Worm (Caenorhabditis elegans) whole organism, L1 larva: ENCODE results near the gene srsx-5.
A peak's percentile ranks its signal among the peaks of the same experiment; 100 is the strongest.

Experiments used
- C04F5.9 ChIP-seq: sonication (generic microtip); optimal IDR thresholded peaks from 2 replicates; lab custom pipeline; 2016; ENCODE audit warnings: missing genetic modification characterization, missing compliant biosample characterization
- C16A3.4 ChIP-seq: fragments of 150-350 bp; optimal IDR thresholded peaks from 2 replicates; lab custom pipeline; 2014; ENCODE audit warnings: missing biosample characterization, missing genetic modification characterization
- aha-1 ChIP-seq: fragments of 150-350 bp; optimal IDR thresholded peaks from 2 replicates; lab custom pipeline; 2014; ENCODE audit warnings: missing biosample characterization, missing genetic modification characterization
- ama-1 ChIP-seq: fragments of 150-350 bp; optimal IDR thresholded peaks from 2 replicates; lab custom pipeline; 2014
- blmp-1 ChIP-seq: fragments of 150-350 bp; optimal IDR thresholded peaks from 2 replicates; lab custom pipeline; 2014; ENCODE audit warnings: missing biosample characterization, missing genetic modification characterization
- ceh-63 ChIP-seq: fragments of 200-800 bp; sonication (Bioruptor generic); optimal IDR thresholded peaks from 2 replicates; lab custom pipeline; 2018; ENCODE audit warnings: mild to moderate bottlenecking, missing genetic modification characterization, missing compliant biosample characterization
- ceh-8 ChIP-seq: fragments of 200-800 bp; sonication (Bioruptor generic); optimal IDR thresholded peaks from 2 replicates; lab custom pipeline; 2018; ENCODE audit warnings: mild to moderate bottlenecking, missing genetic modification characterization, moderate library complexity, missing compliant biosample characterization
- ceh-90 ChIP-seq: sonication (generic microtip); optimal IDR thresholded peaks from 2 replicates; lab custom pipeline; 2016; ENCODE audit warnings: missing genetic modification characterization, missing compliant biosample characterization
- dpl-1 ChIP-seq, 3 experiments: fragments of 150-350 bp in 2 of 3; sonication (generic microtip) in 1 of 3; optimal IDR thresholded peaks; 2 replicates each; lab custom pipeline; 2014 to 2017; ENCODE audit warnings: missing biosample characterization in 3 of 3, missing genetic modification characterization in 3 of 3, missing genetic modification reagents in 3 of 3
- dsc-1 ChIP-seq: sonication (generic microtip); optimal IDR thresholded peaks from 2 replicates; lab custom pipeline; 2016; ENCODE audit warnings: mild to moderate bottlenecking, missing genetic modification characterization, missing compliant biosample characterization
- efl-1 ChIP-seq, 4 experiments: fragments of 150-350 bp; optimal IDR thresholded peaks in 3 of 4; peaks in 1 of 4; 1 replicate in 1 of 4; 2 replicates in 3 of 4; lab custom pipeline; 2014; ENCODE audit warnings: missing biosample characterization in 2 of 4, missing genetic modification characterization in 2 of 4, missing genetic modification reagents in 2 of 4
- efl-3 ChIP-seq: fragments of 200-800 bp; sonication (Bioruptor generic); optimal IDR thresholded peaks from 2 replicates; lab custom pipeline; 2018; ENCODE audit warnings: mild to moderate bottlenecking, missing genetic modification characterization, missing compliant biosample characterization
- elt-2 ChIP-seq: sonication (generic microtip); optimal IDR thresholded peaks from 2 replicates; lab custom pipeline; 2016; ENCODE audit warnings: missing genetic modification characterization, mild to moderate bottlenecking, inconsistent platforms, missing compliant biosample characterization, missing genetic modification reagents
- elt-3 ChIP-seq, 6 experiments: fragments of 150-350 bp in 1 of 6; sonication (generic microtip); optimal IDR thresholded peaks; 2 replicates each; lab custom pipeline; 2017 to 2018; ENCODE audit warnings: missing biosample characterization in 6 of 6, missing genetic modification characterization in 6 of 6, inconsistent platforms in 1 of 6
- fkh-4 ChIP-seq: sonication (generic microtip); optimal IDR thresholded peaks from 2 replicates; lab custom pipeline; 2016; ENCODE audit warnings: missing compliant biosample characterization, missing genetic modification characterization, borderline replicate concordance
- fkh-8 ChIP-seq: sonication (generic microtip); optimal IDR thresholded peaks from 2 replicates; lab custom pipeline; 2016; ENCODE audit warnings: mild to moderate bottlenecking, missing genetic modification characterization, missing compliant biosample characterization
- grh-1 ChIP-seq: fragments of 200-800 bp; sonication (Bioruptor generic); IDR thresholded peaks from 2 replicates; pipeline ENCODE4 v1.3.6; 2022; ENCODE audit warnings: missing genetic modification reagents, missing genetic modification characterization, missing compliant biosample characterization
- hlh-17 ChIP-seq: fragments of 200-800 bp; sonication (Bioruptor generic); optimal IDR thresholded peaks from 2 replicates; lab custom pipeline; 2018; ENCODE audit warnings: missing genetic modification characterization, mild to moderate bottlenecking, missing compliant biosample characterization, moderate library complexity, borderline replicate concordance
- lin-13 ChIP-seq: fragments of 150-350 bp; optimal IDR thresholded peaks from 2 replicates; lab custom pipeline; 2014; ENCODE audit warnings: missing biosample characterization, missing genetic modification reagents, missing genetic modification characterization
- lin-14 ChIP-seq: fragments of 200-800 bp; sonication (Bioruptor generic); optimal IDR thresholded peaks from 2 replicates; lab custom pipeline; 2018; ENCODE audit warnings: mild to moderate bottlenecking, missing genetic modification characterization, moderate library complexity, missing compliant biosample characterization
- lin-39 ChIP-seq: fragments of 150-350 bp; optimal IDR thresholded peaks from 2 replicates; lab custom pipeline; 2014; ENCODE audit warnings: missing biosample characterization, missing genetic modification reagents, missing genetic modification characterization
- lir-3 ChIP-seq: sonication (generic microtip); optimal IDR thresholded peaks from 2 replicates; lab custom pipeline; 2016; ENCODE audit warnings: mild to moderate bottlenecking, missing genetic modification characterization, moderate library complexity, missing compliant biosample characterization; ENCODE audit not compliant: poor library complexity
- lsy-2 ChIP-seq, 2 experiments: fragments of 150-350 bp; optimal IDR thresholded peaks; 2 replicates each; lab custom pipeline; 2014; ENCODE audit warnings: missing biosample characterization in 2 of 2, missing genetic modification characterization in 2 of 2
- mef-2 ChIP-seq: fragments of 150-350 bp; optimal IDR thresholded peaks from 2 replicates; lab custom pipeline; 2014; ENCODE audit warnings: missing biosample characterization, missing genetic modification characterization
- nhr-11 ChIP-seq: fragments of 150-350 bp; optimal IDR thresholded peaks from 2 replicates; lab custom pipeline; 2014; ENCODE audit warnings: missing biosample characterization, missing genetic modification characterization
- nhr-12 ChIP-seq: sonication (generic microtip); optimal IDR thresholded peaks from 2 replicates; lab custom pipeline; 2017; ENCODE audit warnings: missing biosample characterization, missing genetic modification characterization
- nhr-28 ChIP-seq: fragments of 150-350 bp; optimal IDR thresholded peaks from 2 replicates; lab custom pipeline; 2014; ENCODE audit warnings: missing biosample characterization, missing genetic modification characterization
- nhr-47 ChIP-seq: sonication (generic microtip); optimal IDR thresholded peaks from 2 replicates; lab custom pipeline; 2016; ENCODE audit warnings: mild to moderate bottlenecking, missing genetic modification characterization, moderate library complexity, missing compliant biosample characterization
- nhr-71 ChIP-seq: sonication (generic microtip); optimal IDR thresholded peaks from 2 replicates; lab custom pipeline; 2016; ENCODE audit warnings: mild to moderate bottlenecking, missing genetic modification characterization, moderate library complexity, missing compliant biosample characterization
- nhr-76 ChIP-seq: sonication (generic microtip); optimal IDR thresholded peaks from 2 replicates; lab custom pipeline; 2017; ENCODE audit warnings: missing biosample characterization, missing genetic modification characterization
- nhr-85 ChIP-seq: sonication (generic microtip); peaks from one replicate; lab custom pipeline; 2016; ENCODE audit warnings: missing genetic modification characterization, inconsistent platforms, missing compliant biosample characterization
- pax-3 ChIP-seq: fragments of 200-800 bp; sonication (Bioruptor generic); optimal IDR thresholded peaks from 2 replicates; lab custom pipeline; 2018; ENCODE audit warnings: mild to moderate bottlenecking, missing genetic modification characterization, moderate library complexity, missing compliant biosample characterization
- rnt-1 ChIP-seq: sonication (generic microtip); optimal IDR thresholded peaks from 2 replicates; lab custom pipeline; 2016; ENCODE audit warnings: mild to moderate bottlenecking, missing genetic modification characterization, moderate library complexity, missing compliant biosample characterization
- skn-1 ChIP-seq: fragments of 150-350 bp; optimal IDR thresholded peaks from 2 replicates; lab custom pipeline; 2014; ENCODE audit warnings: missing biosample characterization, missing genetic modification characterization
- sox-4 ChIP-seq: sonication (generic microtip); optimal IDR thresholded peaks from 2 replicates; lab custom pipeline; 2016; ENCODE audit warnings: missing genetic modification characterization, missing compliant biosample characterization
- tbx-2 ChIP-seq: sonication (generic microtip); optimal IDR thresholded peaks from 2 replicates; lab custom pipeline; 2016; ENCODE audit warnings: missing genetic modification characterization, missing compliant biosample characterization
- unc-130 ChIP-seq: fragments of 150-350 bp; optimal IDR thresholded peaks from 2 replicates; lab custom pipeline; 2017; ENCODE audit warnings: missing biosample characterization, missing genetic modification characterization, inconsistent platforms
- unc-98 ChIP-seq: fragments of 200-800 bp; sonication (Bioruptor generic); IDR thresholded peaks from 2 replicates; pipeline ENCODE4 v1.3.6; 2022; ENCODE audit warnings: missing genetic modification characterization, missing compliant biosample characterization
- xbp-1 ChIP-seq: sonication (generic microtip); optimal IDR thresholded peaks from 2 replicates; lab custom pipeline; 2016; ENCODE audit warnings: missing genetic modification characterization, missing compliant biosample characterization
- zag-1 ChIP-seq: fragments of 150-350 bp; optimal IDR thresholded peaks from 2 replicates; lab custom pipeline; 2014; ENCODE audit warnings: missing biosample characterization, missing genetic modification characterization
- zip-4 ChIP-seq: fragments of 200-800 bp; sonication (Bioruptor generic); optimal IDR thresholded peaks from 2 replicates; lab custom pipeline; 2018; ENCODE audit warnings: mild to moderate bottlenecking, missing genetic modification characterization, moderate library complexity, missing compliant biosample characterization

The srsx-5 gene

DNA sequence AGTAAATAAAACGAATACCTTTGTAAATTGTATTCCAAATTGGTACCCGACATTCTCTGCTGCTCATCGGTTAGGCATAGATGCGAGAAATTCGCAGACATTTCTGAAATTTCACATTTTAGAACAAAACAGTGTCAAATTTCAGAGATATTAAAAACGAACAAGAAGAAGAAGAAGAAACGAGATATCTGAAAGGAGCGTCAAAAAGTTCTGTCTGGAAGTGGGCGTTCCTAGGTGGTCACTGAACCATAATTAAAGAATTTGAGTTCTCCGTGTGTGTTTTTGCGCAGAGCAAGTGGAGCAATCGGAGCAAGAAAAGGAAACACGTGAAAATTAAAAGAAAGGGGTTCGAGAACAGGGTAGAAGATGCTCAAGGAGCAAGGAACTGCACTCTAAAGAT, 29.0 kb upstream of the srsx-5 start, which contains the start of gene F40A3.7:
F40A3.7 (minus strand) TSS at position 101 of the 400 bp plus-strand sequence.
- TF ChIP-seq rnt-1 (tag; lab: Kevin White, UChicago) (no peak), lin-39 (tag; lab: Kevin White, UChicago) (no peak), skn-1 (tag; lab: Kevin White, UChicago) (no peak), elt-2 (tag; lab: Kevin White, UChicago) (no peak), pax-3 (no peak), dsc-1 (no peak), efl-3 (GFP tag; lab: Kevin White, UChicago) (no peak), nhr-85 (no peak)

ce11 chrV:7901222-7901621, 27.5 kb upstream of the srsx-5 start:
- TF ChIP-seq lin-13 (no peak), dsc-1 (peak; percentile 43), nhr-71 (tag; lab: Kevin White, UChicago) (peak; percentile 63), fkh-8 (tag; lab: Kevin White, UChicago) (peak; percentile 78), zip-4 (GFP tag; lab: Kevin White, UChicago) (no peak), nhr-11 (peak; percentile 25), nhr-47 (tag; lab: Kevin White, UChicago) (peak; percentile 9), sox-4 (tag; lab: Kevin White, UChicago) (peak; percentile 47)

ce11 chrV:7904389-7904788, 24.4 kb upstream of the srsx-5 start:
- no peak for TF ChIP-seq ceh-90 (tag; lab: Kevin White, UChicago)
- TF ChIP-seq fkh-8 (tag; lab: Kevin White, UChicago): no peak
- no peak for TF ChIP-seq grh-1 (GFP tag; lab: Robert Waterston, UW)
- no peak for TF ChIP-seq ceh-8 (GFP tag; lab: Kevin White, UChicago)
- TF ChIP-seq lir-3: no peak
- TF ChIP-seq nhr-85: no peak

DNA sequence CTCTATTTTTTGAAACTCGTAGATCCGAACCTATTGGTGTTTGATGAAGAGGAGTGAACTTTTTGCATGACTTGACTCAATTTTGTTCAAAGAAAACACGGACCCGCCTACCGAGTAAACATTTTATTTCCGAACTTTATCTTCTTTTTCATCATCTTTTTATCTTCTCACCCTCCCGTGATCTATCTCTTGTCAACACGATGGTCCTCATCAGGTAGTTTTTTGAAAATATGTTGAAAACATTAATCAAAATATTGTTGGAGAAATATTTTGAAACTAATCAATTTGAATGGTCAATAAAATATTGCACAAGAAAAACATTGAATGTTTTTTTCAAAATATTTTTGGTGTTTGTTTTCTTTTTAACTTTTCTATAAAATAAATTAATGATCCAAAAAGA, 20.3 kb upstream of the srsx-5 start:
- TF ChIP-seq lsy-2 (tag; optimal IDR thresholded peaks at IDR 0.05; lab: Kevin White, UChicago) (no peak), unc-98 (GFP tag; lab: Robert Waterston, UW) (no peak), efl-1 (optimal IDR thresholded peaks at IDR 0.05; lab: Kevin White, UChicago) (no peak), efl-1 (GFP tag; optimal IDR thresholded peaks at IDR 0.05 in 1 of 2; lab: Kevin White, UChicago) (no peak), C04F5.9 (tag; lab: Kevin White, UChicago) (no peak), nhr-76 (no peak), efl-3 (GFP tag; lab: Kevin White, UChicago) (no peak), lin-14 (GFP tag; lab: Kevin White, UChicago) (no peak), zag-1 (tag; lab: Kevin White, UChicago) (no peak), C16A3.4 (tag; lab: Kevin White, UChicago) (no peak), elt-3 (tag; optimal IDR thresholded peaks at IDR 0.05; lab: Kevin White, UChicago) (no peak), dsc-1 (no peak), dpl-1 (GFP tag; optimal IDR thresholded peaks at IDR 0.05; lab: Kevin White, UChicago) (no peak), nhr-71 (tag; lab: Kevin White, UChicago) (no peak)

DNA sequence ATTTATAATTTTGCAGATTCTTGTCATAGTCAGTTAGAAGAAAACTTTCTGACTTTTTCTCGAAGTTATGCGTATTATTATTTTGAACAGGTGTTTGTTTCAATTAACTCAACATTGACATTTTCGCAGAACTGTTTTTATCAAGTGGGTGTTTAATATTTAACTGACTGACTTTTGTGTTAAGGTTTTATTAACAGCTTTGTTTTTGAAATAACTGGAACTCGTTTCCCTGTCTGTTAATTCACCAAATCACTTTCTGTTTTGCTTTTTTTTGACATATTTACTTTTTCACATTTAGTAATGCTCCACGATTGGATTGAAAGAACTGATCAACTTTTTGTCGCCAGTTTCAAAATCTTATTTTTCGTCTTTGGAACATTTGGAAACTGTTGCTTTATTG, 3.3 kb upstream of the srsx-5 start, which contains the start of gene srsx-7:
srsx-7 (plus strand) TSS at position 301 of the 400 bp plus-strand sequence.
- TF ChIP-seq mef-2 (tag; lab: Kevin White, UChicago): no peak
- no peak for TF ChIP-seq xbp-1 (tag; lab: Kevin White, UChicago)
- TF ChIP-seq dpl-1 (GFP tag; optimal IDR thresholded peaks at IDR 0.05; lab: Kevin White, UChicago): no peak
- TF ChIP-seq aha-1 (tag; lab: Kevin White, UChicago): no peak
- no peak for TF ChIP-seq tbx-2
- no peak for TF ChIP-seq ama-1 (lab: Kevin White, UChicago)
- TF ChIP-seq unc-130 (tag; lab: Kevin White, UChicago): no peak
- no peak for TF ChIP-seq fkh-4 (tag; lab: Kevin White, UChicago)
- TF ChIP-seq nhr-28 (tag; lab: Kevin White, UChicago): no peak
- no peak for TF ChIP-seq ceh-63
- TF ChIP-seq hlh-17 (GFP tag; lab: Kevin White, UChicago): no peak
- no peak for TF ChIP-seq lin-39 (tag; lab: Kevin White, UChicago)
- no peak for TF ChIP-seq ceh-90 (tag; lab: Kevin White, UChicago)
- TF ChIP-seq nhr-12 (tag; lab: Kevin White, UChicago): no peak
- TF ChIP-seq blmp-1 (tag; lab: Kevin White, UChicago): no peak
- no peak for TF ChIP-seq lin-14 (GFP tag; lab: Kevin White, UChicago)
- TF ChIP-seq lin-13: no peak
